Worm (Caenorhabditis elegans): ENCODE results near the gene Y39G8B.13.
"Not testable (repeated sequence)": the region's sequence is repeated elsewhere in the genome, so short reads cannot be mapped to it uniquely, and the experiment has no call there.

Y39G8B.13 gene

DNA sequence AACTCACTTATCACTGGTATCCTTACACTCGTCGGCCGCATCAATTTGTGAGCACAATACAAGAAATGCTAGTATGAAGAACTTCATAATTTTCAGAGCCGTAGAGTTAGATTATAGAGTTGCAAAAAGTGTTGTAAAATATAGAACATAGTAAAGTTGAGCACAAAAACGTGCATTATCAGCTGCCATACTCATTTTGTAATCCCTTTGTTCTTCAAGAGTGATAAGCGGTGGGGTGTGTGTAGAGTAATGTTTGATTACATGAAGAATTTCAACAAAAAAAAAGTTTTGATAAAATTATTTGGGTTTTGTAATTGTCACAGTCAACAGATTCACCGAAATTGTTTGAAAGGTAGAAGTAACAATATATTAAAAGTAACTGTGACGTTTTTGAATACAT lies at the start of gene Y39G8B.13, which contains the start of gene Y39G8B.10:
Gene Y39G8B.13 (minus strand): TSS at position 125 of the 400 bp plus-strand sequence.
Gene Y39G8B.10 (minus strand): TSS at position 193 of the 400 bp plus-strand sequence.
- TF ChIP-seq pqm-1 (tag; optimal IDR thresholded peaks at IDR 0.05): peak; percentile 87
- TF ChIP-seq ceh-82 (tag; optimal IDR thresholded peaks at IDR 0.05): no peak
- no peak for TF ChIP-seq ceh-62 (tag; optimal IDR thresholded peaks at IDR 0.05)
- TF ChIP-seq fkh-10 (GFP tag; optimal IDR thresholded peaks at IDR 0.05): no peak
- TF ChIP-seq egl-43 (GFP tag; IDR thresholded peaks at IDR 0.05): no peak
- TF ChIP-seq nhr-28 (tag; optimal IDR thresholded peaks at IDR 0.05): peak; percentile 26
- TF ChIP-seq T26A8.4 (GFP tag; IDR thresholded peaks at IDR 0.05): no peak
- no peak for TF ChIP-seq zfp-2 (tag; optimal IDR thresholded peaks at IDR 0.05)
- no peak for TF ChIP-seq daf-16 (GFP tag; optimal IDR thresholded peaks at IDR 0.05)
- no peak for TF ChIP-seq daf-16 (tag; optimal IDR thresholded peaks at IDR 0.05)
- TF ChIP-seq dmd-8 (GFP tag; IDR thresholded peaks at IDR 0.05): no peak

DNA sequence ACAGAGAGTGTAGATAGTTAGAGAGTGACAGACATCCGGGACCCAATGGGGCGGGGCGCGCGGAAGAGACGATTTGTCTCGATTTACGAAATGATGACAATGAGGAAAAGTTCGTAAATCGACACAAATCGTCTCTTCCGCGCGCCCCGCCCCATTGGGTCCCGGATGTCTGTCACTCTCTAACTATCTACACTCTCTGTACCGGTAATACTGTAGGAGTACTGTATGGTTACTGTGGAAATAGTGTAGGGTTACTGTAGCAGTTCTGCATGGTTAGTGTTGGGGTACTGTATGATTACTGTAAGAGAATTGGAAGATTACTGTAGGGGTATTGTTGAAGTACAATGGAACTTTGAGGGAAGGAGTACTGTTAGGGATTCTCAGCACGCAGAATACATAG lies 38.4 kb upstream of the Y39G8B.13 start, which contains the start of gene F01D5.10:
Gene F01D5.10 (minus strand): TSS at position 101 of the 400 bp plus-strand sequence.
- TF ChIP-seq set-16 (GFP tag; IDR thresholded peaks at IDR 0.05); Y75B8A.6 (GFP tag; IDR thresholded peaks at IDR 0.05); snpc-4 (tag; optimal IDR thresholded peaks at IDR 0.05): not testable (repeated sequence)

- 0 out of 4 replicates have a peak, but pooled peaks of 1 of the 2 experiments have one; percentile 16 for TF ChIP-seq madf-5 (GFP tag; IDR thresholded peaks at IDR 0.05)
- peak; percentile 33; the same call in 1 of the 2 replicates for TF ChIP-seq nhr-41 (GFP tag; IDR thresholded peaks at IDR 0.05)
- peak; percentile 40; the same call in 1 of the 2 replicates for TF ChIP-seq Y48G9A.11 (GFP tag; IDR thresholded peaks at IDR 0.05)
- TF ChIP-seq saeg-2 (GFP tag; IDR thresholded peaks at IDR 0.05): 0 out of 2 replicates have a peak, but pooled peaks have one; percentile 40
- TF ChIP-seq F26F4.8 (GFP tag; conservative IDR thresholded peaks at IDR 0.05): peak; percentile 40; the same call in 1 of the 2 replicates
- TF ChIP-seq Y105C5A.15 (GFP tag; IDR thresholded peaks at IDR 0.05): peak; percentile 44; the same call in 1 of the 2 replicates
- TF ChIP-seq ctbp-1 (GFP tag; IDR thresholded peaks at IDR 0.05): peak; percentile 45; the same call in 1 of the 2 replicates
- peak; percentile 82 for TF ChIP-seq egl-43 (GFP tag; IDR thresholded peaks at IDR 0.05)
- 0 out of 2 replicates have a peak, but pooled peaks have one; percentile 18 for TF ChIP-seq Y75B8A.6 (GFP tag; IDR thresholded peaks at IDR 0.05)
- peak; percentile 36; the same call in 1 of the 2 replicates for TF ChIP-seq lim-7 (GFP tag; IDR thresholded peaks at IDR 0.05)
- peak; percentile 38; the same call in 1 of the 2 replicates for TF ChIP-seq lin-29 (GFP tag; IDR thresholded peaks at IDR 0.05)
- peak; percentile 69 for TF ChIP-seq nhr-42 (GFP tag; IDR thresholded peaks at IDR 0.05)
- peak; percentile 56; the same call in 1 of the 2 replicates for TF ChIP-seq T26A8.4 (GFP tag; IDR thresholded peaks at IDR 0.05)
- peak; percentile 63; the same call in 1 of the 2 replicates for TF ChIP-seq php-3 (GFP tag; IDR thresholded peaks at IDR 0.05)
- peak; percentile 81; the same call in 1 of the 2 replicates for TF ChIP-seq D1046.2 (GFP tag; IDR thresholded peaks at IDR 0.05)
- peak; percentile 2 for TF ChIP-seq spr-3 (GFP tag; optimal IDR thresholded peaks at IDR 0.05)
- TF ChIP-seq snpc-1.2 (GFP tag; IDR thresholded peaks at IDR 0.05): 0 out of 2 replicates have a peak, but pooled peaks have one; percentile 57
- TF ChIP-seq mxl-2 (GFP tag; conservative IDR thresholded peaks at IDR 0.05): 0 out of 2 replicates have a peak, but pooled peaks have one; percentile 40
- peak; percentile 100 for TF ChIP-seq set-16 (GFP tag; IDR thresholded peaks at IDR 0.05)
- 0 out of 2 replicates have a peak, but pooled peaks have one; percentile 60 for TF ChIP-seq F44E2.7 (GFP tag; IDR thresholded peaks at IDR 0.05)
- 0 out of 2 replicates have a peak, but pooled peaks have one; percentile 20 for TF ChIP-seq zip-11 (GFP tag; IDR thresholded peaks at IDR 0.05)
- TF ChIP-seq daf-8 (GFP tag; IDR thresholded peaks at IDR 0.05): 0 out of 2 replicates have a peak, but pooled peaks have one; percentile 43
- TF ChIP-seq pha-4 (GFP tag; IDR thresholded peaks at IDR 0.05): peak; percentile 85; the same call in 1 of the 2 replicates
- TF ChIP-seq pha-4 (tag; optimal IDR thresholded peaks at IDR 0.05): not testable (repeated sequence)
- peak; percentile 76; the same call in 1 of the 2 replicates for TF ChIP-seq dmd-8 (GFP tag; IDR thresholded peaks at IDR 0.05)
- peak; percentile 56; the same call in 1 of the 2 replicates for TF ChIP-seq vab-7 (GFP tag; IDR thresholded peaks at IDR 0.05)
These were observed 36.8 kb upstream of the Y39G8B.13 start for ce11 chrII:14019625-14020024.

DNA sequence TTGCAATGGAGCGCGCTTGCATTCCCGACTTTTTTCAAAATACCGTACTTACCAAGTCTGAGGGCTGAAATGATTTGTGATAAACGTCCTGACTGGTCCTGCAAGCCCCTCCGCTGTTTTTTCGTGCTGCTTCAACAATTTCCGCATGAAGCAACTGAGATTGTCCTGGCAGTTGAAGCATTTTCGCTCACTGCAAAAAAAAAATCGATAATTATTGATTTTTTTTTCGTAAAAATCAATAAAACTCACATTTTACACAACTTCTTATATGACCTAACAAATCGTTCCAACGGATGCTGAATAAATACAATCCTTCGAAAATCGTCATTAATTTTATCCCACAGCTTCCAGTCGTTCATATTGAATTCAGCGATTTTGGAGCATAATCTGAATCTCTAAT lies 36.0 kb upstream of the Y39G8B.13 start:
- TF ChIP-seq D1046.2 (GFP tag; IDR thresholded peaks at IDR 0.05) (no peak), mxl-3 (GFP tag; optimal IDR thresholded peaks at IDR 0.05) (no peak), Y105C5A.15 (GFP tag; IDR thresholded peaks at IDR 0.05) (no peak), ztf-11 (tag; optimal IDR thresholded peaks at IDR 0.05) (no peak), lir-3 (tag; optimal IDR thresholded peaks at IDR 0.05) (no peak), Y75B8A.6 (GFP tag; IDR thresholded peaks at IDR 0.05) (no peak), ceh-28 (tag; optimal IDR thresholded peaks at IDR 0.05) (peak; percentile 88)
